Fruit fly (Drosophila melanogaster) ovary, adult (tissue): ENCODE data around the gene Art6.

Source experiments
- CG17801 ChIP-seq: fragments of 200-800 bp; optimal IDR thresholded peaks from 2 replicates; lab custom pipeline; 2019; ENCODE audit warnings: missing biosample characterization, mild to moderate bottlenecking, missing genetic modification characterization, moderate library complexity; ENCODE audit not compliant: partially characterized antibody

Art6 gene

dm6 chr3R:13971728-13972448 lies 26.3 kb upstream of the Art6 start:
- TF ChIP-seq CG17801 (GFP tag; lab: Kevin White, UChicago): no peak

dm6 chr3R:13964513-13964975 lies 18.9 kb upstream of the Art6 start, which contains the start of gene Orc2:
Orc2 (plus strand) TSS chr3R:13964885.
- no peak for TF ChIP-seq CG17801 (GFP tag; lab: Kevin White, UChicago)

dm6 chr3R:13964074-13964473 lies 18.5 kb upstream of the Art6 start, which contains the start of gene Kots:
Kots (minus strand) TSS chr3R:13964174.
- TF ChIP-seq CG17801 (GFP tag; lab: Kevin White, UChicago): no peak

dm6 chr3R:13958582-13958981 lies 13.0 kb upstream of the Art6 start, which contains the start of gene Ipp:
Ipp (plus strand) TSS chr3R:13958789.
- no peak for TF ChIP-seq CG17801 (GFP tag; lab: Kevin White, UChicago)

- no peak for TF ChIP-seq CG17801 (GFP tag; lab: Kevin White, UChicago)
These were observed 11.3 kb upstream of the Art6 start for dm6 chr3R:13956809-13957351.

- TF ChIP-seq CG17801 (GFP tag; lab: Kevin White, UChicago): no peak
These were observed 9.6 kb upstream of the Art6 start for dm6 chr3R:13955227-13955626.

dm6 chr3R:13952303-13952702 lies 6.7 kb upstream of the Art6 start:
- no peak for TF ChIP-seq CG17801 (GFP tag; lab: Kevin White, UChicago)

dm6 chr3R:13951038-13951437 lies 5.4 kb upstream of the Art6 start, which contains the start of gene CG9926:
CG9926 (minus strand) TSS chr3R:13951138.
- TF ChIP-seq CG17801 (GFP tag; lab: Kevin White, UChicago): no peak

- no peak for TF ChIP-seq CG17801 (GFP tag; lab: Kevin White, UChicago)
These were observed 4.0 kb upstream of the Art6 start for dm6 chr3R:13949571-13949970.

- TF ChIP-seq CG17801 (GFP tag; lab: Kevin White, UChicago): no peak
These were observed 2.6 kb upstream of the Art6 start, which contains the start of gene CG31517 for dm6 chr3R:13948237-13948636. CG31517 (plus strand) TSS chr3R:13948420.

dm6 chr3R:13947415-13947814 lies 1.8 kb upstream of the Art6 start:
- TF ChIP-seq CG17801 (GFP tag; lab: Kevin White, UChicago): no peak

dm6 chr3R:13946117-13946516 lies 505 bp upstream of the Art6 start:
- TF ChIP-seq CG17801 (GFP tag; lab: Kevin White, UChicago): no peak

- no peak for TF ChIP-seq CG17801 (GFP tag; lab: Kevin White, UChicago)
These were observed 2.3 kb downstream of the Art6 start, which contains the start of gene Art9 for dm6 chr3R:13943360-13943759. Art9 (minus strand) TSS chr3R:13943460.

- TF ChIP-seq CG17801 (GFP tag; lab: Kevin White, UChicago): no peak
These were observed 4.2 kb downstream of the Art6 start for dm6 chr3R:13941390-13941789.

- TF ChIP-seq CG17801 (GFP tag; lab: Kevin White, UChicago): no peak
These were observed 6.1 kb downstream of the Art6 start for dm6 chr3R:13939353-13940049.
